Fruit fly (Drosophila melanogaster) whole organism, embryonic: ENCODE data around the gene AGO2.

Experiments
- CG11398 ChIP-seq: fragments of 200-800 bp; sonication (Bioruptor generic); optimal IDR thresholded peaks from 2 replicates; lab custom pipeline; 2016; ENCODE audit warnings: missing biosample characterization, missing genetic modification characterization
- CG11696 ChIP-seq: fragments of 200-800 bp; sonication (Bioruptor generic); IDR thresholded peaks from 2 replicates; pipeline ENCODE4 v1.3.6; 2022; ENCODE audit warnings: missing biosample characterization, missing genetic modification characterization
- CG12769 ChIP-seq: fragments of 200-800 bp; sonication (Bioruptor generic); optimal IDR thresholded peaks from 2 replicates; lab custom pipeline; 2019; ENCODE audit warnings: missing biosample characterization, mild to moderate bottlenecking, missing genetic modification characterization, moderate library complexity
- CG13296 ChIP-seq: fragments of 200-800 bp; sonication (Bioruptor generic); optimal IDR thresholded peaks from 3 replicates; lab custom pipeline; 2018; ENCODE audit warnings: missing biosample characterization, mild to moderate bottlenecking, missing genetic modification characterization
- CG13624 ChIP-seq: fragments of 200-800 bp; sonication (Bioruptor generic); optimal IDR thresholded peaks from 2 replicates; lab custom pipeline; 2016; ENCODE audit warnings: missing biosample characterization, missing genetic modification characterization
- CG14014 ChIP-seq: fragments of 200-800 bp; sonication (Bioruptor generic); IDR thresholded peaks from 2 replicates; pipeline ENCODE4 v1.3.6; 2022; ENCODE audit warnings: missing biosample characterization, missing genetic modification characterization
- CG14050 ChIP-seq: fragments of 200-800 bp; sonication (Bioruptor generic); IDR thresholded peaks from 3 replicates; pipeline ENCODE4 v1.3.6; 2022; ENCODE audit warnings: missing biosample characterization, missing genetic modification characterization
- CG14710 ChIP-seq: fragments of 200-800 bp; sonication (Bioruptor generic); optimal IDR thresholded peaks from 3 replicates; lab custom pipeline; 2019; ENCODE audit warnings: missing biosample characterization, mild to moderate bottlenecking, missing genetic modification characterization, moderate library complexity
- CG1529 ChIP-seq: fragments of 200-800 bp; sonication (Bioruptor generic); optimal IDR thresholded peaks from 3 replicates; lab custom pipeline; 2018; ENCODE audit warnings: missing biosample characterization, missing genetic modification characterization
- CG1647 ChIP-seq: fragments of 200-800 bp; sonication (Bioruptor generic); optimal IDR thresholded peaks from 3 replicates; lab custom pipeline; 2016; ENCODE audit warnings: missing biosample characterization, missing genetic modification characterization
- CG30431 ChIP-seq: fragments of 200-800 bp; sonication (Bioruptor generic); optimal IDR thresholded peaks from 2 replicates; lab custom pipeline; 2017; ENCODE audit warnings: missing biosample characterization, missing genetic modification characterization
- CG3065 ChIP-seq: fragments of 200-800 bp; sonication (Bioruptor generic); optimal IDR thresholded peaks from 2 replicates; lab custom pipeline; 2016; ENCODE audit warnings: missing biosample characterization, missing genetic modification characterization
- CG3163 ChIP-seq: fragments of 200-800 bp; sonication (Bioruptor generic); optimal IDR thresholded peaks from 3 replicates; lab custom pipeline; 2016; ENCODE audit warnings: missing biosample characterization, missing genetic modification characterization
- CG34224 ChIP-seq: fragments of 200-800 bp; sonication (Bioruptor generic); IDR thresholded peaks from 3 replicates; pipeline ENCODE4 v1.3.6; 2022; ENCODE audit warnings: missing biosample characterization, missing genetic modification characterization; ENCODE audit not compliant: partially characterized antibody
- CG4328 ChIP-seq: fragments of 200-800 bp; sonication (Bioruptor generic); optimal IDR thresholded peaks from 3 replicates; lab custom pipeline; 2017; ENCODE audit warnings: missing biosample characterization, missing genetic modification reagents, missing genetic modification characterization
- CG6683 ChIP-seq: fragments of 200-800 bp; sonication (Bioruptor generic); optimal IDR thresholded peaks from 2 replicates; lab custom pipeline; 2017; ENCODE audit warnings: missing biosample characterization, mild to moderate bottlenecking, missing genetic modification characterization, missing genetic modification reagents
- CG7839 ChIP-seq: fragments of 200-800 bp; sonication (Bioruptor generic); optimal IDR thresholded peaks from 3 replicates; lab custom pipeline; 2018; ENCODE audit warnings: missing biosample characterization, mild to moderate bottlenecking, missing genetic modification characterization, moderate library complexity
- CG7987 ChIP-seq: fragments of 200-800 bp; sonication (Bioruptor generic); optimal IDR thresholded peaks from 2 replicates; lab custom pipeline; 2018; ENCODE audit warnings: missing biosample characterization, mild to moderate bottlenecking, missing genetic modification characterization, moderate library complexity
- CG8359 ChIP-seq: fragments of 200-800 bp; sonication (Bioruptor generic); optimal IDR thresholded peaks from 2 replicates; lab custom pipeline; 2017; ENCODE audit warnings: missing biosample characterization, mild to moderate bottlenecking, missing genetic modification characterization, borderline replicate concordance
- CG8478 ChIP-seq: fragments of >200 bp; optimal IDR thresholded peaks from 2 replicates; lab custom pipeline; 2018
- CG8924 ChIP-seq: fragments of 200-800 bp; optimal IDR thresholded peaks from 3 replicates; lab custom pipeline; 2019; ENCODE audit warnings: missing biosample characterization, mild to moderate bottlenecking, missing genetic modification characterization, moderate library complexity
- CHES-1-like ChIP-seq: fragments of 200-800 bp; sonication (Bioruptor generic); optimal IDR thresholded peaks from 2 replicates; lab custom pipeline; 2016; ENCODE audit warnings: missing biosample characterization, missing genetic modification characterization
- Dip3 ChIP-seq: fragments of 200-800 bp; sonication (Bioruptor generic); optimal IDR thresholded peaks from 3 replicates; lab custom pipeline; 2016; ENCODE audit warnings: missing biosample characterization, missing genetic modification characterization
- H2.0 ChIP-seq: fragments of 200-800 bp; sonication (Bioruptor generic); IDR thresholded peaks from 2 replicates; pipeline ENCODE4 v1.3.6; 2022; ENCODE audit warnings: missing biosample characterization, missing genetic modification characterization
- HLH4C ChIP-seq: fragments of 200-800 bp; sonication (Bioruptor generic); IDR thresholded peaks from 3 replicates; pipeline ENCODE4 v1.3.6; 2022; ENCODE audit warnings: missing biosample characterization, missing genetic modification characterization; ENCODE audit not compliant: partially characterized antibody
- Hey ChIP-seq: fragments of 200-800 bp; sonication (Bioruptor generic); optimal IDR thresholded peaks from 3 replicates; lab custom pipeline; 2018; ENCODE audit warnings: missing biosample characterization, mild to moderate bottlenecking, missing genetic modification characterization
- MTF-1 ChIP-seq: fragments of 200-800 bp; sonication (Bioruptor generic); optimal IDR thresholded peaks from 2 replicates; lab custom pipeline; 2018; ENCODE audit warnings: missing biosample characterization, mild to moderate bottlenecking, missing genetic modification characterization, borderline replicate concordance
- Opbp ChIP-seq: fragments of 200-800 bp; sonication (Bioruptor generic); IDR thresholded peaks from 3 replicates; pipeline ENCODE4 v1.3.6; 2022; ENCODE audit warnings: missing biosample characterization, missing genetic modification characterization; ENCODE audit not compliant: partially characterized antibody
- Spps ChIP-seq: fragments of 200-800 bp; sonication (Bioruptor generic); optimal IDR thresholded peaks from 2 replicates; lab custom pipeline; 2018; ENCODE audit warnings: missing biosample characterization, mild to moderate bottlenecking, missing genetic modification characterization
- Vsx1 ChIP-seq: fragments of 200-800 bp; sonication (Bioruptor generic); optimal IDR thresholded peaks from 2 replicates; lab custom pipeline; 2017; ENCODE audit warnings: missing biosample characterization, mild to moderate bottlenecking, missing genetic modification characterization, missing genetic modification reagents
- amos ChIP-seq: fragments of 200-800 bp; sonication (Bioruptor generic); IDR thresholded peaks from 2 replicates; pipeline ENCODE4 v1.3.6; 2022; ENCODE audit warnings: missing biosample characterization, missing genetic modification characterization; ENCODE audit not compliant: partially characterized antibody
- bsh ChIP-seq, 2 experiments: fragments of 200-800 bp; sonication (Bioruptor generic); optimal IDR thresholded peaks; 2 replicates each; lab custom pipeline; 2017 to 2018; ENCODE audit warnings: mild to moderate bottlenecking in 2 of 2, missing biosample characterization in 2 of 2, missing genetic modification characterization in 2 of 2, moderate library complexity in 1 of 2
- chn ChIP-seq: fragments of 200-800 bp; sonication (Bioruptor generic); optimal IDR thresholded peaks from 2 replicates; lab custom pipeline; 2016; ENCODE audit warnings: missing biosample characterization, missing genetic modification characterization
- crp ChIP-seq, 2 experiments: fragments of 200-800 bp; sonication (Bioruptor generic); optimal IDR thresholded peaks; 2 replicates in 1 of 2; 3 replicates in 1 of 2; lab custom pipeline; 2017; ENCODE audit warnings: missing biosample characterization in 2 of 2, missing genetic modification characterization in 2 of 2, mild to moderate bottlenecking in 1 of 2, moderate library complexity in 1 of 2
- danr ChIP-seq: fragments of 200-800 bp; sonication (Bioruptor generic); IDR thresholded peaks from 2 replicates; pipeline ENCODE4 v1.3.6; 2022; ENCODE audit warnings: missing biosample characterization, missing genetic modification characterization
- exex ChIP-seq: fragments of 200-800 bp; sonication (Bioruptor generic); optimal IDR thresholded peaks from 4 replicates; lab custom pipeline; 2018; ENCODE audit warnings: missing biosample characterization, mild to moderate bottlenecking, missing genetic modification characterization, moderate library complexity
- fd3F ChIP-seq: fragments of 200-800 bp; sonication (Bioruptor generic); optimal IDR thresholded peaks from 2 replicates; lab custom pipeline; 2018; ENCODE audit warnings: missing biosample characterization, mild to moderate bottlenecking, missing genetic modification characterization, moderate library complexity
- grn ChIP-seq: fragments of 200-800 bp; sonication (Bioruptor generic); optimal IDR thresholded peaks from 3 replicates; lab custom pipeline; 2017; ENCODE audit warnings: missing biosample characterization, missing genetic modification characterization
- hkb ChIP-seq, 2 experiments: fragments of 200-800 bp in 1 of 2; fragments of >200 bp in 1 of 2; sonication (Bioruptor generic) in 1 of 2; IDR thresholded peaks in 1 of 2; optimal IDR thresholded peaks in 1 of 2; 2 replicates each; pipeline versions ENCODE4 v1.3.6 to Lab custom; 2017 to 2022; ENCODE audit warnings: missing biosample characterization in 1 of 2, missing genetic modification characterization in 1 of 2
- jing ChIP-seq: fragments of 200-800 bp; sonication (Bioruptor generic); optimal IDR thresholded peaks from 2 replicates; lab custom pipeline; 2018; ENCODE audit warnings: missing biosample characterization, mild to moderate bottlenecking, missing genetic modification characterization
- ken ChIP-seq: fragments of 200-800 bp; sonication (Bioruptor generic); IDR thresholded peaks from 3 replicates; pipeline ENCODE4 v1.3.6; 2022; ENCODE audit warnings: missing biosample characterization, missing genetic modification characterization
- maf-S ChIP-seq: fragments of 200-800 bp; sonication (Bioruptor generic); optimal IDR thresholded peaks from 2 replicates; lab custom pipeline; 2016; ENCODE audit warnings: missing biosample characterization, missing genetic modification characterization
- row ChIP-seq: fragments of 200-800 bp; sonication (Bioruptor generic); IDR thresholded peaks from 3 replicates; pipeline ENCODE4 v1.3.6; 2022; ENCODE audit warnings: missing biosample characterization, missing genetic modification characterization
- run ChIP-seq: fragments of 200-800 bp; sonication (Bioruptor generic); optimal IDR thresholded peaks from 3 replicates; lab custom pipeline; 2018; ENCODE audit warnings: missing biosample characterization, mild to moderate bottlenecking, missing genetic modification characterization
- schlank ChIP-seq: fragments of 200-800 bp; sonication (Bioruptor generic); optimal IDR thresholded peaks from 2 replicates; lab custom pipeline; 2018; ENCODE audit warnings: missing biosample characterization, mild to moderate bottlenecking, missing genetic modification characterization
- sens-2 ChIP-seq: fragments of 200-800 bp; sonication (Bioruptor generic); IDR thresholded peaks from 2 replicates; pipeline ENCODE4 v1.3.6; 2022; ENCODE audit warnings: missing biosample characterization, missing genetic modification characterization
- unc-4 ChIP-seq: fragments of 200-800 bp; sonication (Bioruptor generic); IDR thresholded peaks from 2 replicates; pipeline ENCODE4 v1.3.6; 2022; ENCODE audit warnings: missing biosample characterization, missing genetic modification characterization; ENCODE audit not compliant: partially characterized antibody
- wek ChIP-seq: fragments of 200-800 bp; sonication (Bioruptor generic); optimal IDR thresholded peaks from 3 replicates; lab custom pipeline; 2018; ENCODE audit warnings: missing biosample characterization, mild to moderate bottlenecking, missing genetic modification characterization, moderate library complexity

Gene AGO2

dm6 chr3L:15513726-15514125 is 40.2 kb upstream of the AGO2 start:
- TF ChIP-seq exex (tag; lab: Kevin White, UChicago) (peak; percentile 49), Opbp (GFP tag; lab: Robert Waterston, UW) (no peak), CG11696 (GFP tag; lab: Robert Waterston, UW) (no peak), CG4328 (GFP tag; lab: Kevin White, UChicago) (no peak), CHES-1-like (no peak)

dm6 chr3L:15514405-15514804 is 39.5 kb upstream of the AGO2 start:
- no peak for TF ChIP-seq danr (GFP tag; lab: Robert Waterston, UW)
- no peak for TF ChIP-seq hkb (optimal IDR thresholded peaks at IDR 0.05; lab: Kevin White, UChicago)
- 0 out of 2 replicates have a peak, but pooled peaks have one; percentile 10 for TF ChIP-seq hkb (GFP tag; IDR thresholded peaks at IDR 0.05; lab: Robert Waterston, UW)
- TF ChIP-seq CG1647 (GFP tag; lab: Kevin White, UChicago): no peak
- peak; percentile 78 for TF ChIP-seq Hey
- no peak for TF ChIP-seq CG3065 (GFP tag; lab: Kevin White, UChicago)
- no peak for TF ChIP-seq CG14050 (GFP tag; lab: Robert Waterston, UW)
- peak; percentile 84 for TF ChIP-seq chn (GFP tag; lab: Kevin White, UChicago)
- no peak for TF ChIP-seq CG8359 (GFP tag; lab: Kevin White, UChicago)
- no peak for TF ChIP-seq CG30431
- peak; percentile 66 for TF ChIP-seq CG12769 (tag; lab: Kevin White, UChicago)
- TF ChIP-seq schlank (tag; lab: Kevin White, UChicago): no peak
- no peak for TF ChIP-seq Spps (tag; lab: Kevin White, UChicago)
- no peak for TF ChIP-seq maf-S (GFP tag; lab: Kevin White, UChicago)
- TF ChIP-seq CG6683 (GFP tag; lab: Kevin White, UChicago): no peak
- peak; percentile 58 for TF ChIP-seq CG7987
- TF ChIP-seq CG1529: no peak
- TF ChIP-seq CG13624 (GFP tag; lab: Kevin White, UChicago): no peak
- TF ChIP-seq H2.0 (GFP tag; lab: Robert Waterston, UW): no peak
- no peak for TF ChIP-seq run (tag; lab: Kevin White, UChicago)
- no peak for TF ChIP-seq jing (GFP tag; lab: Kevin White, UChicago)
- TF ChIP-seq wek (GFP tag; lab: Kevin White, UChicago): peak; percentile 50
- TF ChIP-seq CG8924 (tag; lab: Kevin White, UChicago): no peak
- TF ChIP-seq unc-4 (GFP tag; lab: Robert Waterston, UW): peak; percentile 40; the same call in 1 of the 2 replicates
- peak; percentile 88 for TF ChIP-seq CG3163 (GFP tag; lab: Kevin White, UChicago)
- TF ChIP-seq sens-2 (GFP tag; lab: Robert Waterston, UW): no peak
- TF ChIP-seq grn (GFP tag; lab: Kevin White, UChicago): peak; percentile 22
- peak in 1 of 2 experiments; percentile 20 for TF ChIP-seq crp (GFP tag; optimal IDR thresholded peaks at IDR 0.05; lab: Kevin White, UChicago)
- TF ChIP-seq CG7839 (tag; lab: Kevin White, UChicago): no peak
- no peak for TF ChIP-seq CG13296 (GFP tag; lab: Kevin White, UChicago)
- TF ChIP-seq row (GFP tag; lab: Robert Waterston, UW): no peak
- no peak for TF ChIP-seq CG14710
- no peak for TF ChIP-seq fd3F (GFP tag; lab: Kevin White, UChicago)
- no peak for TF ChIP-seq ken (GFP tag; lab: Robert Waterston, UW)
- peak; percentile 55; the same call in 2 of the 3 replicates for TF ChIP-seq CG34224 (GFP tag; lab: Robert Waterston, UW)
- TF ChIP-seq Vsx1 (GFP tag; lab: Kevin White, UChicago): peak; percentile 88
- peak; percentile 60 for TF ChIP-seq CHES-1-like
- TF ChIP-seq CG8478 (lab: Kevin White, UChicago): no peak
- peak; percentile 20; the same call in 1 of the 2 replicates for TF ChIP-seq CG14014
- TF ChIP-seq amos (GFP tag; lab: Robert Waterston, UW): no peak
- TF ChIP-seq Dip3 (GFP tag; lab: Kevin White, UChicago): no peak
- TF ChIP-seq bsh (GFP tag; optimal IDR thresholded peaks at IDR 0.05; lab: Kevin White, UChicago): peak in 1 of 2 experiments; percentile 34
- TF ChIP-seq HLH4C (GFP tag; lab: Robert Waterston, UW): 0 out of 3 replicates have a peak, but pooled peaks have one; percentile 7
- no peak for TF ChIP-seq CG11398
- peak; percentile 13 for TF ChIP-seq MTF-1 (GFP tag; lab: Kevin White, UChicago)
